Worm (Caenorhabditis elegans) whole organism, midembryonic: Measurements from ENCODE around the gene bec-1.

Experiments used
- T22C8.4 ChIP-seq: fragments of 200-800 bp; sonication (Bioruptor generic); IDR thresholded peaks from 2 replicates; pipeline ENCODE4 v1.3.6; 2022; ENCODE audit warnings: missing genetic modification characterization, missing compliant biosample characterization
- cog-1 ChIP-seq: sonication (generic microtip); optimal IDR thresholded peaks from 2 replicates; lab custom pipeline; 2016; ENCODE audit warnings: missing genetic modification characterization, missing compliant biosample characterization
- flt-1 ChIP-seq: fragments of 200-800 bp; sonication (Bioruptor generic); IDR thresholded peaks from 2 replicates; pipeline ENCODE4 v1.3.6; 2022; ENCODE audit warnings: missing genetic modification characterization, missing compliant biosample characterization
- klf-2 ChIP-seq: fragments of 200-800 bp; sonication (Bioruptor generic); conservative IDR thresholded peaks from 2 replicates; pipeline ENCODE4 v1.3.6; 2022; ENCODE audit warnings: missing genetic modification reagents, missing genetic modification characterization, missing compliant biosample characterization
- med-1 ChIP-seq: sonication (generic microtip); optimal IDR thresholded peaks from 2 replicates; lab custom pipeline; 2017; ENCODE audit warnings: missing genetic modification characterization, mild to moderate bottlenecking, missing compliant biosample characterization, antibody characterized with exemption, missing genetic modification reagents; ENCODE audit not compliant: insufficient read depth
- ref-1 ChIP-seq: fragments of 200-800 bp; sonication (Bioruptor generic); conservative IDR thresholded peaks from 2 replicates; pipeline ENCODE4 v1.3.6; 2022; ENCODE audit warnings: missing genetic modification reagents, missing genetic modification characterization, missing compliant biosample characterization
- tab-1 ChIP-seq: fragments of 200-800 bp; sonication (Bioruptor generic); IDR thresholded peaks from 2 replicates; pipeline ENCODE4 v1.3.6; 2022; ENCODE audit warnings: missing genetic modification characterization, missing compliant biosample characterization
- ztf-23 ChIP-seq: fragments of 200-800 bp; sonication (Bioruptor generic); IDR thresholded peaks from 2 replicates; pipeline ENCODE4 v1.3.6; 2022; ENCODE audit warnings: missing genetic modification reagents, missing genetic modification characterization, missing compliant biosample characterization
- ztf-29 ChIP-seq: fragments of 200-800 bp; sonication (Bioruptor generic); IDR thresholded peaks from 2 replicates; pipeline ENCODE4 v1.3.6; 2022; ENCODE audit warnings: missing genetic modification reagents, missing genetic modification characterization, missing compliant biosample characterization

- TF ChIP-seq flt-1 (no peak), T22C8.4 (GFP tag; lab: Robert Waterston, UW) (no peak), tab-1 (GFP tag; lab: Robert Waterston, UW) (no peak), ref-1 (GFP tag; lab: Robert Waterston, UW) (no peak), klf-2 (no peak), ztf-29 (no peak), ztf-23 (no peak), med-1 (GFP tag; lab: Kevin White, UChicago) (no peak), cog-1 (tag; lab: Kevin White, UChicago) (no peak)
These were observed 5.3 kb downstream of the bec-1 start for ce11 chrIV:5658897-5659296.
